Fruit fly (Drosophila melanogaster) whole organism, embryonic: ENCODE measurements around the gene Sec20.
A peak's percentile ranks its signal among the peaks of the same experiment; 100 is the strongest.

Experiments
- B-H2 ChIP-seq: fragments of 200-800 bp; sonication (Bioruptor generic); optimal IDR thresholded peaks from 2 replicates; lab custom pipeline; 2018; ENCODE audit warnings: missing biosample characterization, mild to moderate bottlenecking, missing genetic modification characterization
- CG10267 ChIP-seq: fragments of 200-800 bp; sonication (Bioruptor generic); optimal IDR thresholded peaks from 2 replicates; lab custom pipeline; 2018; ENCODE audit warnings: missing biosample characterization, mild to moderate bottlenecking, missing genetic modification characterization, moderate library complexity
- CG10543 ChIP-seq: fragments of 200-800 bp; sonication (Bioruptor generic); optimal IDR thresholded peaks from 3 replicates; lab custom pipeline; 2017; ENCODE audit warnings: missing biosample characterization, mild to moderate bottlenecking, missing genetic modification characterization, moderate library complexity
- CG11560 ChIP-seq: fragments of 200-800 bp; sonication (Bioruptor generic); IDR thresholded peaks from 3 replicates; pipeline ENCODE4 v1.3.6; 2022; ENCODE audit warnings: missing biosample characterization, missing genetic modification characterization
- CG11695 ChIP-seq: fragments of 200-800 bp; sonication (Bioruptor generic); IDR thresholded peaks from 3 replicates; pipeline ENCODE4 v1.3.6; 2022; ENCODE audit warnings: missing biosample characterization, missing genetic modification characterization
- CG12659 ChIP-seq: fragments of 200-800 bp; sonication (Bioruptor generic); optimal IDR thresholded peaks from 3 replicates; lab custom pipeline; 2017; ENCODE audit warnings: mild to moderate bottlenecking, missing biosample characterization, missing genetic modification reagents, missing genetic modification characterization
- CG13287 ChIP-seq: fragments of 200-800 bp; sonication (Bioruptor generic); IDR thresholded peaks from 2 replicates; pipeline ENCODE4 v1.3.6; 2022; ENCODE audit warnings: missing biosample characterization, missing genetic modification characterization; ENCODE audit not compliant: partially characterized antibody
- CG14050 ChIP-seq: fragments of 200-800 bp; sonication (Bioruptor generic); IDR thresholded peaks from 3 replicates; pipeline ENCODE4 v1.3.6; 2022; ENCODE audit warnings: missing biosample characterization, missing genetic modification characterization
- CG17829 ChIP-seq: fragments of 200-800 bp; optimal IDR thresholded peaks from 2 replicates; lab custom pipeline; 2019; ENCODE audit warnings: missing biosample characterization, mild to moderate bottlenecking, missing genetic modification characterization, moderate library complexity
- CG18619 ChIP-seq: fragments of 200-800 bp; sonication (Bioruptor generic); optimal IDR thresholded peaks from 3 replicates; lab custom pipeline; 2017; ENCODE audit warnings: missing biosample characterization, mild to moderate bottlenecking, missing genetic modification characterization
- CG18764 ChIP-seq: fragments of 200-800 bp; sonication (Bioruptor generic); optimal IDR thresholded peaks from 3 replicates; lab custom pipeline; 2016; ENCODE audit warnings: missing biosample characterization, missing genetic modification characterization
- CG2120 ChIP-seq: fragments of 200-800 bp; sonication (Bioruptor generic); optimal IDR thresholded peaks from 3 replicates; lab custom pipeline; 2016; ENCODE audit warnings: missing biosample characterization, missing genetic modification characterization
- CG34224 ChIP-seq: fragments of 200-800 bp; sonication (Bioruptor generic); IDR thresholded peaks from 3 replicates; pipeline ENCODE4 v1.3.6; 2022; ENCODE audit warnings: missing biosample characterization, missing genetic modification characterization; ENCODE audit not compliant: partially characterized antibody
- CG7271 ChIP-seq: fragments of 200-800 bp; sonication (Bioruptor generic); optimal IDR thresholded peaks from 2 replicates; lab custom pipeline; 2018; ENCODE audit warnings: missing biosample characterization, mild to moderate bottlenecking, missing genetic modification characterization, moderate library complexity
- CG7786 ChIP-seq: fragments of 200-800 bp; sonication (Bioruptor generic); optimal IDR thresholded peaks from 2 replicates; lab custom pipeline; 2016; ENCODE audit warnings: missing biosample characterization, missing genetic modification characterization
- CG9876 ChIP-seq: fragments of 200-800 bp; sonication (Bioruptor generic); optimal IDR thresholded peaks from 2 replicates; lab custom pipeline; 2016; ENCODE audit warnings: missing biosample characterization, missing genetic modification characterization
- CrebB ChIP-seq: fragments of 200-800 bp; sonication (Bioruptor generic); optimal IDR thresholded peaks from 3 replicates; lab custom pipeline; 2018; ENCODE audit warnings: missing biosample characterization, mild to moderate bottlenecking, missing genetic modification characterization
- Dad ChIP-seq: fragments of 200-800 bp; sonication (Bioruptor generic); optimal IDR thresholded peaks from 3 replicates; lab custom pipeline; 2016; ENCODE audit warnings: missing biosample characterization, missing genetic modification characterization
- Dll ChIP-seq: fragments of 200-800 bp; sonication (Bioruptor generic); IDR thresholded peaks from 4 replicates; pipeline ENCODE4 v1.3.6; 2022; ENCODE audit warnings: missing biosample characterization, missing genetic modification characterization; ENCODE audit not compliant: partially characterized antibody
- Doc2 ChIP-seq: fragments of 200-800 bp; sonication (Bioruptor generic); IDR thresholded peaks from 2 replicates; pipeline ENCODE4 v1.3.6; 2022; ENCODE audit warnings: missing biosample characterization, missing genetic modification characterization
- Doc3 ChIP-seq: fragments of 200-800 bp; sonication (Bioruptor generic); IDR thresholded peaks from 3 replicates; pipeline ENCODE4 v1.3.6; 2022; ENCODE audit warnings: missing biosample characterization, missing genetic modification characterization; ENCODE audit not compliant: partially characterized antibody
- Ets97D ChIP-seq: fragments of 200-800 bp; sonication (Bioruptor generic); optimal IDR thresholded peaks from 3 replicates; lab custom pipeline; 2016; ENCODE audit warnings: missing biosample characterization, missing genetic modification characterization
- HLH4C ChIP-seq: fragments of 200-800 bp; sonication (Bioruptor generic); IDR thresholded peaks from 3 replicates; pipeline ENCODE4 v1.3.6; 2022; ENCODE audit warnings: missing biosample characterization, missing genetic modification characterization; ENCODE audit not compliant: partially characterized antibody
- Lhr ChIP-seq: fragments of 200-800 bp; sonication (Bioruptor generic); optimal IDR thresholded peaks from 3 replicates; lab custom pipeline; 2017; ENCODE audit warnings: mild to moderate bottlenecking, missing biosample characterization, missing genetic modification reagents, missing genetic modification characterization
- Mes4 ChIP-seq: fragments of 200-800 bp; sonication (Bioruptor generic); optimal IDR thresholded peaks from 2 replicates; lab custom pipeline; 2016; ENCODE audit warnings: missing biosample characterization, missing genetic modification characterization
- NC2α ChIP-seq: fragments of 200-800 bp; sonication (Bioruptor generic); optimal IDR thresholded peaks from 2 replicates; lab custom pipeline; 2016; ENCODE audit warnings: missing biosample characterization, missing genetic modification characterization
- Six4 ChIP-seq: fragments of 200-800 bp; sonication (Bioruptor generic); optimal IDR thresholded peaks from 2 replicates; lab custom pipeline; 2016; ENCODE audit warnings: missing biosample characterization, missing genetic modification characterization
- Ssrp ChIP-seq: fragments of 200-800 bp; sonication (Bioruptor generic); optimal IDR thresholded peaks from 2 replicates; lab custom pipeline; 2018; ENCODE audit warnings: missing biosample characterization, mild to moderate bottlenecking, missing genetic modification characterization, moderate library complexity
- Xbp1 ChIP-seq: fragments of 200-800 bp; sonication (Bioruptor generic); optimal IDR thresholded peaks from 3 replicates; lab custom pipeline; 2016; ENCODE audit warnings: missing biosample characterization, mild to moderate bottlenecking, missing genetic modification characterization
- bcd ChIP-seq: fragments of 200-800 bp; sonication (Bioruptor generic); optimal IDR thresholded peaks from 2 replicates; lab custom pipeline; 2017; ENCODE audit warnings: missing biosample characterization, mild to moderate bottlenecking, missing genetic modification characterization
- btn ChIP-seq: fragments of 200-800 bp; sonication (Bioruptor generic); optimal IDR thresholded peaks from 2 replicates; lab custom pipeline; 2016; ENCODE audit warnings: missing biosample characterization, missing genetic modification characterization
- dimm ChIP-seq: fragments of 200-800 bp; sonication (Bioruptor generic); IDR thresholded peaks from 2 replicates; pipeline ENCODE4 v1.3.6; 2022; ENCODE audit warnings: missing biosample characterization, missing genetic modification characterization
- ems ChIP-seq: fragments of 200-800 bp; sonication (Bioruptor generic); optimal IDR thresholded peaks from 3 replicates; lab custom pipeline; 2016; ENCODE audit warnings: missing biosample characterization, missing genetic modification characterization
- grn ChIP-seq: fragments of 200-800 bp; sonication (Bioruptor generic); optimal IDR thresholded peaks from 3 replicates; lab custom pipeline; 2017; ENCODE audit warnings: missing biosample characterization, missing genetic modification characterization
- hkb ChIP-seq, 2 experiments: fragments of 200-800 bp in 1 of 2; fragments of >200 bp in 1 of 2; sonication (Bioruptor generic) in 1 of 2; IDR thresholded peaks in 1 of 2; optimal IDR thresholded peaks in 1 of 2; 2 replicates each; pipeline versions ENCODE4 v1.3.6 to Lab custom; 2017 to 2022; ENCODE audit warnings: missing biosample characterization in 1 of 2, missing genetic modification characterization in 1 of 2
- jing ChIP-seq: fragments of 200-800 bp; sonication (Bioruptor generic); optimal IDR thresholded peaks from 2 replicates; lab custom pipeline; 2018; ENCODE audit warnings: missing biosample characterization, mild to moderate bottlenecking, missing genetic modification characterization
- ken ChIP-seq: fragments of 200-800 bp; sonication (Bioruptor generic); IDR thresholded peaks from 3 replicates; pipeline ENCODE4 v1.3.6; 2022; ENCODE audit warnings: missing biosample characterization, missing genetic modification characterization
- kni ChIP-seq: fragments of 200-800 bp; sonication (Bioruptor generic); optimal IDR thresholded peaks from 3 replicates; lab custom pipeline; 2017; ENCODE audit warnings: mild to moderate bottlenecking, missing biosample characterization, missing genetic modification reagents, missing genetic modification characterization
- lab ChIP-seq: fragments of 200-800 bp; sonication (Bioruptor generic); optimal IDR thresholded peaks from 3 replicates; lab custom pipeline; 2017; ENCODE audit warnings: missing biosample characterization, missing genetic modification characterization, mild to moderate bottlenecking, moderate library complexity, missing genetic modification reagents
- lola ChIP-seq, 3 experiments: fragments of >200 bp in 2 of 3; fragments of 200-800 bp in 1 of 3; sonication (Bioruptor generic) in 1 of 3; optimal IDR thresholded peaks; 2 replicates each; lab custom pipeline; 2017 to 2019; ENCODE audit warnings: missing biosample characterization in 3 of 3, missing genetic modification characterization in 3 of 3, mild to moderate bottlenecking in 1 of 3, moderate library complexity in 1 of 3
- mld ChIP-seq: fragments of 200-800 bp; sonication (Bioruptor generic); IDR thresholded peaks from 3 replicates; pipeline ENCODE4 v1.3.6; 2022; ENCODE audit warnings: missing biosample characterization, missing genetic modification characterization; ENCODE audit not compliant: partially characterized antibody
- nau ChIP-seq: fragments of 200-800 bp; sonication (Bioruptor generic); optimal IDR thresholded peaks from 3 replicates; lab custom pipeline; 2017; ENCODE audit warnings: missing biosample characterization, mild to moderate bottlenecking, missing genetic modification characterization, missing genetic modification reagents
- pb ChIP-seq: fragments of 200-800 bp; sonication (Bioruptor generic); optimal IDR thresholded peaks from 3 replicates; lab custom pipeline; 2016; ENCODE audit warnings: missing biosample characterization, missing genetic modification characterization
- sima ChIP-seq: fragments of 200-800 bp; sonication (Bioruptor generic); optimal IDR thresholded peaks from 2 replicates; lab custom pipeline; 2016; ENCODE audit warnings: missing biosample characterization, missing genetic modification characterization
- stc ChIP-seq: fragments of 200-800 bp; sonication (Bioruptor generic); IDR thresholded peaks from 2 replicates; pipeline ENCODE4 v1.3.6; 2022; ENCODE audit warnings: missing biosample characterization, missing genetic modification characterization
- unc-4 ChIP-seq: fragments of 200-800 bp; sonication (Bioruptor generic); IDR thresholded peaks from 2 replicates; pipeline ENCODE4 v1.3.6; 2022; ENCODE audit warnings: missing biosample characterization, missing genetic modification characterization; ENCODE audit not compliant: partially characterized antibody

Sec20 gene

DNA sequence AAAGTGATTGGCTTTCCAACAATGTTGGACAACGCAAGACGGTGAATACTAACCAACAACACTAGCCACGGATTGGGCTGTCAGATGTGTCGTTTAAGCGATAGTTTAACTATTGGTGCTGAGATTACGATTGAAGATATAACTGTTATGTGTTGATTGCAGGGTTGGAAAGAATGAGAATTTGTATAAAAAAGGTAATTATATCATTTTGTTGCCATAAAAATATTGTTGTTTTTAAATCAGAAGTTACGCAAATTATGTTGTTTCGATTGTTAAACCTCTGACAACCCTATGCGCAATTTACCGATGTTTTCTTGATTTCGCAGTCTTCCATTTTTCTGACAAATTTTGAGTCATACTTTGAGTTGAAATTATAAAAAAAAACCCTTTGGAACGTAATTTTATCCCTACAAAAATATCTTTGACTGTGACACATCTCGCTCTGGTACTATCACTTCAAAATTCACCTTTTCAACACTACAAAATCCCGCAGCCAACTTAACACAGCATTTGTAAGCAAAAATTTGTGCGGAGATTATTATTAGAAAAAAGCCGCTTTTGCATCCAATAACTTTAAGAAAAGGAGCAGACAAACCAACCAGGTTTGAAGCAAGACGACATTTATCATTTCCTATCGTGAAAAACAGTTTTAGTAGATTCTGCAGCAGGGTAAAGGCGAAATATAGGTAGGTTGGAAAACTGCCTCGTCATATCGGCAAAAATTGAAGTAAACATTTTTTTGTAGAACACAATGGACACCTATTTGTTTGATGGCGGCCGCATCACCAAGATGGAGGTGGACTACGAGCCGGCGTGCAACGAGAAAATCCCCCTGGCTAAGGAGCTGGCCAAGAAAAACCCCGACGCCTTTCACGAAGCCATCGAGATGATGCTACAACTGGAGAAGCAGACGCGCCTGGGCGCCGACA is 35.0 kb downstream of the Sec20 start, which contains the start of the genes Hat1 and Rpn5 (continued):
- TF ChIP-seq CG7786 (peak; percentile 93), Dll (GFP tag; lab: Robert Waterston, UW) (peak; percentile 87), CG10267 (tag; lab: Kevin White, UChicago) (peak; percentile 97), btn (GFP tag; lab: Kevin White, UChicago) (peak; percentile 50), Doc3 (GFP tag; lab: Robert Waterston, UW) (peak; percentile 73), HLH4C (GFP tag; lab: Robert Waterston, UW) (peak; percentile 64), grn (peak; percentile 70), Xbp1 (GFP tag; lab: Kevin White, UChicago) (peak; percentile 90), nau (GFP tag; lab: Kevin White, UChicago) (no peak), Dad (GFP tag; lab: Kevin White, UChicago) (peak; percentile 88), Mes4 (GFP tag; lab: Kevin White, UChicago) (peak; percentile 83), jing (GFP tag; lab: Kevin White, UChicago) (peak; percentile 65), ems (peak; percentile 90), hkb (optimal IDR thresholded peaks at IDR 0.05; lab: Kevin White, UChicago) (no peak), hkb (GFP tag; IDR thresholded peaks at IDR 0.05; lab: Robert Waterston, UW) (peak; percentile 56), CG13287 (GFP tag; lab: Robert Waterston, UW) (peak; percentile 83), lola (GFP tag; optimal IDR thresholded peaks at IDR 0.05; lab: Kevin White, UChicago) (peak in 1 of 3 experiments; percentile 81), sima (GFP tag; lab: Kevin White, UChicago) (peak; percentile 71), ken (GFP tag; lab: Robert Waterston, UW) (0 out of 3 replicates have a peak, but pooled peaks have one; percentile 60), CG9876 (peak; percentile 73), Lhr (GFP tag; lab: Kevin White, UChicago) (peak; percentile 72), CG11695 (GFP tag; lab: Robert Waterston, UW) (peak; percentile 44; the same call in 1 of the 3 replicates), Ssrp (peak; percentile 74), CG12659 (GFP tag; lab: Kevin White, UChicago) (peak; percentile 87), CG11560 (peak; percentile 53; the same call in 1 of the 3 replicates), Six4 (peak; percentile 74), unc-4 (GFP tag; lab: Robert Waterston, UW) (peak; percentile 76; the same call in 1 of the 2 replicates), CG7271 (tag; lab: Kevin White, UChicago) (no peak), CG2120 (GFP tag; lab: Kevin White, UChicago) (peak; percentile 96), CG17829 (tag; lab: Kevin White, UChicago) (peak; percentile 68), B-H2 (GFP tag; lab: Kevin White, UChicago) (peak; percentile 31), kni (GFP tag; lab: Kevin White, UChicago) (no peak), CG14050 (no peak; the same call in 2 of the 3 replicates), NC2α (GFP tag; lab: Kevin White, UChicago) (peak; percentile 77), stc (GFP tag; lab: Robert Waterston, UW) (0 out of 2 replicates have a peak, but pooled peaks have one; percentile 31), CG18764 (peak; percentile 79), lab (GFP tag; lab: Kevin White, UChicago) (peak; percentile 83), CG34224 (GFP tag; lab: Robert Waterston, UW) (peak; percentile 76), Ets97D (GFP tag; lab: Kevin White, UChicago) (peak; percentile 87), CG18619 (peak; percentile 81), bcd (peak; percentile 82), dimm (GFP tag; lab: Robert Waterston, UW) (no peak), pb (GFP tag; lab: Kevin White, UChicago) (peak; percentile 78), Doc2 (GFP tag; lab: Robert Waterston, UW) (no peak), CrebB (tag; lab: Kevin White, UChicago) (peak; percentile 1), mld (GFP tag; lab: Robert Waterston, UW) (peak; percentile 48; the same call in 1 of the 3 replicates), CG10543 (GFP tag; lab: Kevin White, UChicago) (peak; percentile 75)
